Fruit fly (Drosophila melanogaster): ENCODE measurements around the gene CG10214.

CG10214 gene

dm6 chr3R:23786768-23787631, 19.7 kb upstream of the CG10214 start (continued):
- TF ChIP-seq Hr4 (GFP tag; optimal IDR thresholded peaks at IDR 0.05) (peak; percentile 25), CG8119 (GFP tag; IDR thresholded peaks at IDR 0.05) (0 out of 3 replicates have a peak, but pooled peaks have one; percentile 24), CG9139 (GFP tag; optimal IDR thresholded peaks at IDR 0.05) (peak; percentile 5), Hr38 (GFP tag; optimal IDR thresholded peaks at IDR 0.05) (no peak), CG3919 (GFP tag; optimal IDR thresholded peaks at IDR 0.05) (peak; percentile 83), Smox (GFP tag; optimal IDR thresholded peaks at IDR 0.05) (no peak), salr (GFP tag; optimal IDR thresholded peaks at IDR 0.05) (peak; percentile 7 to 27), CG10669 (GFP tag; optimal IDR thresholded peaks at IDR 0.05) (peak; percentile 40), CG32006 (GFP tag; optimal IDR thresholded peaks at IDR 0.05) (peak; percentile 50), CG6163 (GFP tag; IDR thresholded peaks at IDR 0.05) (peak; percentile 85), fd59A (GFP tag; optimal IDR thresholded peaks at IDR 0.05) (peak; percentile 35), topi (GFP tag; optimal IDR thresholded peaks at IDR 0.05) (no peak), dsx (GFP tag; optimal IDR thresholded peaks at IDR 0.05; ENCODE audit: poor library complexity, severe bottlenecking) (peak; percentile 88), CG16779 (tag; optimal IDR thresholded peaks at IDR 0.05) (no peak), lz (GFP tag; optimal IDR thresholded peaks at IDR 0.05) (peak; percentile 12), Eip75B (GFP tag; optimal IDR thresholded peaks at IDR 0.05) (peak; percentile 42), CG10631 (GFP tag; optimal IDR thresholded peaks at IDR 0.05) (peak; percentile 34), Blimp-1 (GFP tag; optimal IDR thresholded peaks at IDR 0.05) (no peak), Eip78C (GFP tag) (peak; percentile 96), dac (GFP tag; optimal IDR thresholded peaks at IDR 0.05) (no peak), Sox102F (GFP tag; optimal IDR thresholded peaks at IDR 0.05) (no peak), CG3032 (tag; optimal IDR thresholded peaks at IDR 0.05) (peak; percentile 78), Ets21C (GFP tag; optimal IDR thresholded peaks at IDR 0.05) (no peak), CG6808 (GFP tag; optimal IDR thresholded peaks at IDR 0.05) (peak; percentile 44), CG6854 (GFP tag; optimal IDR thresholded peaks at IDR 0.05) (no peak), CG4318 (GFP tag; optimal IDR thresholded peaks at IDR 0.05) (no peak), CG31627 (GFP tag; optimal IDR thresholded peaks at IDR 0.05) (no peak)

DNA sequence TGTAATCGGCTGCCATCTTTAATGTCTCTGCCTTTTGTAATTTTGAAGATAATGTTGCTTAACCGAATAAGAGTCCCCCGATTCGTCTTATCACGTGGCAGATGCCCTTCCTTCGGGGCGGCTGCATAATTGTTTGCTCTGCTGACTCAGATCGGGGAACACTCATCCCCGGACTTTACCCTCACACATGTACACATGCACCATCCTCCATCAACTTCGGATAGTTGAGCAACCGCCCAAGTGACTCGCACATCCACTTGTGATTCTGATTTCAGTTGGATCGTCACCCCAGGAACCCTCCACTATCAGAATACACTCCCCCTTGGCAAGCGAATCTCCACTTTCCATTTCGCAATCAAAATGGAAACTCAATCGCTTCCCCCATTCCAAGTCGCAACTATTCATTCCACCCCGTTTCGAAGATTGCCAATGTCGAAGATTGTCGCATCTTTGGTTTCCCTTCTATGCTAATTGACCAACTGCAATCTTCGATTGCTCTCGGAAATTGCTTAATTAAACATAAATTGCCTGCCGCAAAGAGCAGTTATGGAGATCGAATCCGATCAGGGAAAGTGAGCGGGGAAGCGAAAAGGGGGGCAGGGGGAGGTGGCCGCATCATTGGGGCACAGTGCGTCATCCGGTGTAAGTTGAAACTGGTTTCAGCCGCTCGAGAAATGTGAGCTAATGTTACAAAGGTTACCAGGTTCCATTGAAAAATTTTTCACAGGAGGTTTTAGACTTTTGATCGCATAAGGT, 17.8 kb upstream of the CG10214 start:
- TF ChIP-seq CG11294 (GFP tag; IDR thresholded peaks at IDR 0.05) (no peak), esn (GFP tag; optimal IDR thresholded peaks at IDR 0.05) (no peak), pdm3 (GFP tag; optimal IDR thresholded peaks at IDR 0.05) (no peak), Sox14 (GFP tag; optimal IDR thresholded peaks at IDR 0.05) (no peak), fkh (GFP tag; optimal IDR thresholded peaks at IDR 0.05) (no peak), Met (GFP tag; optimal IDR thresholded peaks at IDR 0.05) (no peak), CG6276 (GFP tag; optimal IDR thresholded peaks at IDR 0.05) (peak; percentile 38), Eip78C (GFP tag) (no peak), CG6792 (GFP tag; optimal IDR thresholded peaks at IDR 0.05) (no peak), CG8319 (GFP tag; optimal IDR thresholded peaks at IDR 0.05) (no peak), CG3919 (GFP tag; optimal IDR thresholded peaks at IDR 0.05) (peak; percentile 16), CG7368 (GFP tag; optimal IDR thresholded peaks at IDR 0.05) (no peak), CG6163 (GFP tag; IDR thresholded peaks at IDR 0.05) (no peak), Ets21C (GFP tag; optimal IDR thresholded peaks at IDR 0.05) (no peak), CG31627 (GFP tag; optimal IDR thresholded peaks at IDR 0.05) (no peak), fd85E (GFP tag; optimal IDR thresholded peaks at IDR 0.05) (no peak), CG11762 (GFP tag; optimal IDR thresholded peaks at IDR 0.05; ENCODE audit: insufficient read depth) (no peak), CG11902 (GFP tag; optimal IDR thresholded peaks at IDR 0.05) (no peak), CG32006 (GFP tag; optimal IDR thresholded peaks at IDR 0.05) (no peak), achi (GFP tag; optimal IDR thresholded peaks at IDR 0.05) (no peak), CG1621 (tag; optimal IDR thresholded peaks at IDR 0.05) (no peak), Eip93F (GFP tag; optimal IDR thresholded peaks at IDR 0.05) (no peak), ss (GFP tag; optimal IDR thresholded peaks at IDR 0.05) (peak; percentile 36 to 56), salr (GFP tag; optimal IDR thresholded peaks at IDR 0.05) (no peak), CG8119 (GFP tag; IDR thresholded peaks at IDR 0.05) (no peak), spab (GFP tag; optimal IDR thresholded peaks at IDR 0.05) (peak; percentile 26), lz (GFP tag; optimal IDR thresholded peaks at IDR 0.05) (no peak), cyc (GFP tag; optimal IDR thresholded peaks at IDR 0.05) (no peak), CG3032 (tag; optimal IDR thresholded peaks at IDR 0.05) (no peak)
